Worm (Caenorhabditis elegans) whole organism, mixed stage, embryonic: ENCODE measurements around the gene T08G5.15.

Experiments
- elt-3 ChIP-seq: fragments of 150-350 bp; optimal IDR thresholded peaks from 2 replicates; lab custom pipeline; 2014; ENCODE audit warnings: missing biosample characterization, missing genetic modification characterization
- mep-1 ChIP-seq: fragments of 150-350 bp; optimal IDR thresholded peaks from 2 replicates; lab custom pipeline; 2017; ENCODE audit warnings: missing biosample characterization, missing genetic modification reagents, missing genetic modification characterization, inconsistent platforms
- snpc-4 ChIP-seq: fragments of 150-350 bp; optimal IDR thresholded peaks from 2 replicates; lab custom pipeline; 2014; ENCODE audit warnings: missing biosample characterization, missing genetic modification characterization
- zip-8 ChIP-seq: fragments of 150-350 bp; optimal IDR thresholded peaks from 2 replicates; lab custom pipeline; 2014; ENCODE audit warnings: missing biosample characterization, missing genetic modification characterization

DNA sequence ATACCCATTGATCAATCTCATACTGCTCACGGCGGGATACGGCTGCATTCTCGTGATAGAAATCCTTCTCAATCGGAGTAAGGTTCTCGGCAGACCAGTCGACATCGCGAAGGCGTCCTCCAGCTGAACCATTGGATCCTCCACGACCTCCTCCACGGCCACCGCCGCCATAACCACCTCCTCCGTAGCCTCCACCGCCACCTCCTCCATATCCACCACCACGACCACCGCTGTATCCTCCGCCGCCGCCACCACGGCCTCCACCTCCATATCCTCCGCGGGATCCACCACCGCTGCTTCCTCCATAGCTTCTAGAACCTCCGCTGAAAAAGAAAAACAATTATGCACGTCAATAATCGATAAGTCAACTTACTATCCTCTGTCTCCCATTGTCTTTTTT lies 11.5 kb downstream of the T08G5.15 start:
- TF ChIP-seq mep-1 (no peak), snpc-4 (tag; lab: Kevin White, UChicago) (no peak), zip-8 (tag; lab: Kevin White, UChicago) (no peak), elt-3 (tag; lab: Kevin White, UChicago) (no peak)
